In genomic region chrX:18014601-18015000, dm6 we compare ENCODE assay signal across 3 fruit fly cellular contexts.
TF ChIP-seq lines count a peak whose summit lies in the region.

No protein-coding gene starts in this region.

- no peak for TF ChIP-seq CTCF in whole organism, embryonic (GFP tag; optimal IDR thresholded peaks at IDR 0.05; lab: Kevin White, UChicago)

TF ChIP-seq in whole organism, embryonic, 481 proteins besides CTCF, POLR2A, EP300 and RAD21 (continues in another document):
- TF ChIP-seq hth (optimal IDR thresholded peaks at IDR 0.05; lab: Kevin White, UChicago) (no peak), prd (optimal IDR thresholded peaks at IDR 0.05; lab: Kevin White, UChicago) (no peak), prd (GFP tag; IDR thresholded peaks at IDR 0.05; lab: Robert Waterston, UW) (no peak), CG5180 (GFP tag; optimal IDR thresholded peaks at IDR 0.05; lab: Kevin White, UChicago) (no peak), Ssrp (tag; optimal IDR thresholded peaks at IDR 0.05; lab: Kevin White, UChicago) (no peak), sd (tag; optimal IDR thresholded peaks at IDR 0.05; lab: Kevin White, UChicago) (peak; percentile 80), vvl (GFP tag; IDR thresholded peaks at IDR 0.05; lab: Robert Waterston, UW) (no peak), h (optimal IDR thresholded peaks at IDR 0.05; lab: Kevin White, UChicago) (no peak), CG13287 (GFP tag; IDR thresholded peaks at IDR 0.05; lab: Robert Waterston, UW; ENCODE audit: partially characterized antibody) (no peak), shn (GFP tag; optimal IDR thresholded peaks at IDR 0.05; lab: Kevin White, UChicago) (no peak), trem (tag; optimal IDR thresholded peaks at IDR 0.05; lab: Kevin White, UChicago) (no peak), crol (GFP tag; IDR thresholded peaks at IDR 0.05; lab: Robert Waterston, UW) (peak; percentile 71), HmgZ (tag; optimal IDR thresholded peaks at IDR 0.05; lab: Kevin White, UChicago) (no peak), Hr51 (GFP tag; optimal IDR thresholded peaks at IDR 0.05; lab: Kevin White, UChicago) (no peak), CG11504 (tag; optimal IDR thresholded peaks at IDR 0.05; lab: Kevin White, UChicago) (no peak), Drgx (GFP tag; IDR thresholded peaks at IDR 0.05; lab: Robert Waterston, UW) (peak; percentile 84), vfl (GFP tag; optimal IDR thresholded peaks at IDR 0.05; lab: Kevin White, UChicago) (no peak), Trl (optimal IDR thresholded peaks at IDR 0.05; lab: Kevin White, UChicago) (no peak), Trl (GFP tag; optimal IDR thresholded peaks at IDR 0.05; lab: Kevin White, UChicago) (no peak), CG14441 (GFP tag; IDR thresholded peaks at IDR 0.05; lab: Robert Waterston, UW) (no peak), dati (GFP tag; IDR thresholded peaks at IDR 0.05; lab: Robert Waterston, UW) (no peak), pnt (GFP tag; optimal IDR thresholded peaks at IDR 0.05; lab: Kevin White, UChicago) (no peak), Kr (GFP tag; optimal IDR thresholded peaks at IDR 0.05; lab: Kevin White, UChicago) (no peak), CG15696 (tag; optimal IDR thresholded peaks at IDR 0.05; lab: Kevin White, UChicago) (no peak), nau (GFP tag; optimal IDR thresholded peaks at IDR 0.05; lab: Kevin White, UChicago) (peak; percentile 37), jing (GFP tag; optimal IDR thresholded peaks at IDR 0.05; lab: Kevin White, UChicago) (no peak), Dref (GFP tag; IDR thresholded peaks at IDR 0.05; lab: Robert Waterston, UW) (no peak), CG6654 (GFP tag; optimal IDR thresholded peaks at IDR 0.05; lab: Kevin White, UChicago) (no peak), CG18476 (GFP tag; optimal IDR thresholded peaks at IDR 0.05; lab: Kevin White, UChicago) (no peak), aop (GFP tag; IDR thresholded peaks at IDR 0.05; lab: Robert Waterston, UW) (no peak), hbn (GFP tag; IDR thresholded peaks at IDR 0.05; lab: Robert Waterston, UW; ENCODE audit: partially characterized antibody) (no peak), gfzf (GFP tag; optimal IDR thresholded peaks at IDR 0.05; lab: Kevin White, UChicago) (no peak), C15 (GFP tag; IDR thresholded peaks at IDR 0.05; lab: Robert Waterston, UW) (no peak)

TF ChIP-seq in whole organism, prepupa, 60 proteins besides CTCF, POLR2A, EP300 and RAD21:
- TF ChIP-seq salr (GFP tag; optimal IDR thresholded peaks at IDR 0.05; lab: Kevin White, UChicago) (peak in 1 of 2 experiments; percentile 14), Eip78C (GFP tag; lab: Kevin White, UChicago) (peak; percentile 12), CG6276 (GFP tag; optimal IDR thresholded peaks at IDR 0.05; lab: Kevin White, UChicago) (peak; percentile 56), CG8119 (GFP tag; IDR thresholded peaks at IDR 0.05; lab: Robert Waterston, UW) (peak; percentile 69), Blimp-1 (GFP tag; optimal IDR thresholded peaks at IDR 0.05; lab: Kevin White, UChicago) (no peak), eg (GFP tag; IDR thresholded peaks at IDR 0.05; lab: Robert Waterston, UW) (peak; percentile 93), CG9139 (GFP tag; optimal IDR thresholded peaks at IDR 0.05; lab: Kevin White, UChicago) (no peak), CG15336 (GFP tag; IDR thresholded peaks at IDR 0.05; lab: Robert Waterston, UW) (peak; percentile 80), CG6808 (GFP tag; optimal IDR thresholded peaks at IDR 0.05; lab: Kevin White, UChicago) (no peak), CG32006 (GFP tag; optimal IDR thresholded peaks at IDR 0.05; lab: Kevin White, UChicago) (peak; percentile 2), Lpt (GFP tag; optimal IDR thresholded peaks at IDR 0.05; lab: Kevin White, UChicago) (peak; percentile 57), Gug (GFP tag; IDR thresholded peaks at IDR 0.05; lab: Robert Waterston, UW) (peak; percentile 64), CG6163 (GFP tag; IDR thresholded peaks at IDR 0.05; lab: Robert Waterston, UW) (peak; percentile 83), Met (GFP tag; optimal IDR thresholded peaks at IDR 0.05; lab: Kevin White, UChicago) (no peak), net (GFP tag; optimal IDR thresholded peaks at IDR 0.05; lab: Kevin White, UChicago) (peak; percentile 6)

TF ChIP-seq in whole organism, pupa, 21 proteins besides CTCF, POLR2A, EP300 and RAD21:
- peak; percentile 92 for TF ChIP-seq CG32121 (GFP tag; IDR thresholded peaks at IDR 0.05; lab: Robert Waterston, UW)
- peak; percentile 86 for TF ChIP-seq Ets98B (GFP tag; IDR thresholded peaks at IDR 0.05; lab: Robert Waterston, UW)
- peak; percentile 82 for TF ChIP-seq fd96Ca (GFP tag; IDR thresholded peaks at IDR 0.05; lab: Robert Waterston, UW)
- TF ChIP-seq CG4496 (GFP tag; IDR thresholded peaks at IDR 0.05; lab: Robert Waterston, UW): peak; percentile 79
- TF ChIP-seq CG15710 (tag; optimal IDR thresholded peaks at IDR 0.05; lab: Kevin White, UChicago): no peak
- no peak for TF ChIP-seq CG9948 (tag; optimal IDR thresholded peaks at IDR 0.05; lab: Kevin White, UChicago)
- peak; percentile 71 for TF ChIP-seq rn (GFP tag; IDR thresholded peaks at IDR 0.05; lab: Robert Waterston, UW)
- no peak for TF ChIP-seq CG34367 (tag; optimal IDR thresholded peaks at IDR 0.05; lab: Kevin White, UChicago)
- peak; percentile 33 for TF ChIP-seq CG8301 (tag; optimal IDR thresholded peaks at IDR 0.05; lab: Kevin White, UChicago)
- peak; percentile 57 for TF ChIP-seq CG14655 (GFP tag; optimal IDR thresholded peaks at IDR 0.05; lab: Kevin White, UChicago)
- no peak for TF ChIP-seq CG8159 (tag; optimal IDR thresholded peaks at IDR 0.05; lab: Kevin White, UChicago)
- peak; percentile 79; the same call in 1 of the 2 replicates for TF ChIP-seq CG12605 (GFP tag; IDR thresholded peaks at IDR 0.05; lab: Robert Waterston, UW)
- no peak for TF ChIP-seq CG17806 (tag; optimal IDR thresholded peaks at IDR 0.05; lab: Kevin White, UChicago)

Comparison
In these comparisons a context has a peak if more than half of its experiments do, and no peak if none do; other contexts are left out.
1. Of the 7 proteins assayed by ChIP-seq in both whole organism, embryonic and whole organism, prepupa: peak only in whole organism, embryonic: none; only in whole organism, prepupa: Gug and Lpt; in both: none; in neither: 5.